Fruit fly (Drosophila melanogaster) whole organism, embryonic: ENCODE results near the gene Syx16.

ENCODE experiments used
- Asciz ChIP-seq: fragments of 200-800 bp; sonication (Bioruptor generic); optimal IDR thresholded peaks from 2 replicates; lab custom pipeline; 2017; ENCODE audit warnings: missing biosample characterization, mild to moderate bottlenecking, missing genetic modification characterization, missing genetic modification reagents
- Bdp1 ChIP-seq: fragments of 200-800 bp; sonication (Bioruptor generic); optimal IDR thresholded peaks from 3 replicates; lab custom pipeline; 2016; ENCODE audit warnings: missing biosample characterization, missing genetic modification characterization
- CG10431 ChIP-seq: fragments of 200-800 bp; sonication (Bioruptor generic); optimal IDR thresholded peaks from 3 replicates; lab custom pipeline; 2018; ENCODE audit warnings: missing biosample characterization, mild to moderate bottlenecking, missing genetic modification characterization
- CG10565 ChIP-seq: fragments of 200-800 bp; sonication (Bioruptor generic); optimal IDR thresholded peaks from 3 replicates; lab custom pipeline; 2016; ENCODE audit warnings: missing biosample characterization, mild to moderate bottlenecking, missing genetic modification characterization
- CG11398 ChIP-seq: fragments of 200-800 bp; sonication (Bioruptor generic); optimal IDR thresholded peaks from 2 replicates; lab custom pipeline; 2016; ENCODE audit warnings: missing biosample characterization, missing genetic modification characterization
- CG11456 ChIP-seq: fragments of 200-800 bp; sonication (Bioruptor generic); IDR thresholded peaks from 3 replicates; pipeline ENCODE4 v1.3.6; 2022; ENCODE audit warnings: missing biosample characterization, missing genetic modification characterization
- CG12391 ChIP-seq: fragments of 200-800 bp; sonication (Bioruptor generic); optimal IDR thresholded peaks from 3 replicates; lab custom pipeline; 2018; ENCODE audit warnings: missing biosample characterization, mild to moderate bottlenecking, missing genetic modification characterization, moderate library complexity
- CG12769 ChIP-seq: fragments of 200-800 bp; sonication (Bioruptor generic); optimal IDR thresholded peaks from 2 replicates; lab custom pipeline; 2019; ENCODE audit warnings: missing biosample characterization, mild to moderate bottlenecking, missing genetic modification characterization, moderate library complexity
- CG13624 ChIP-seq: fragments of 200-800 bp; sonication (Bioruptor generic); optimal IDR thresholded peaks from 2 replicates; lab custom pipeline; 2016; ENCODE audit warnings: missing biosample characterization, missing genetic modification characterization
- CG13894 ChIP-seq: fragments of 200-800 bp; sonication (Bioruptor generic); optimal IDR thresholded peaks from 3 replicates; lab custom pipeline; 2018; ENCODE audit warnings: missing biosample characterization, mild to moderate bottlenecking, missing genetic modification characterization, moderate library complexity
- CG1602 ChIP-seq: fragments of 200-800 bp; sonication (Bioruptor generic); optimal IDR thresholded peaks from 3 replicates; lab custom pipeline; 2016; ENCODE audit warnings: missing biosample characterization, missing genetic modification characterization
- CG16779 ChIP-seq: fragments of 200-800 bp; sonication (Bioruptor generic); IDR thresholded peaks from 2 replicates; pipeline ENCODE4 v1.3.6; 2022; ENCODE audit warnings: missing biosample characterization, missing genetic modification characterization
- CG16863 ChIP-seq: fragments of 200-800 bp; sonication (Bioruptor generic); optimal IDR thresholded peaks from 3 replicates; lab custom pipeline; 2016; ENCODE audit warnings: missing biosample characterization, missing genetic modification characterization
- CG1792 ChIP-seq: fragments of 200-800 bp; sonication (Bioruptor generic); optimal IDR thresholded peaks from 2 replicates; lab custom pipeline; 2016; ENCODE audit warnings: missing biosample characterization, missing genetic modification characterization
- CG2120 ChIP-seq: fragments of 200-800 bp; sonication (Bioruptor generic); optimal IDR thresholded peaks from 3 replicates; lab custom pipeline; 2016; ENCODE audit warnings: missing biosample characterization, missing genetic modification characterization
- CG33213 ChIP-seq: fragments of 200-800 bp; sonication (Bioruptor generic); optimal IDR thresholded peaks from 3 replicates; lab custom pipeline; 2016; ENCODE audit warnings: missing biosample characterization, missing genetic modification characterization
- CG42726 ChIP-seq: fragments of 200-800 bp; sonication (Bioruptor generic); IDR thresholded peaks from 2 replicates; pipeline ENCODE4 v1.3.6; 2022; ENCODE audit warnings: missing biosample characterization, missing genetic modification characterization; ENCODE audit not compliant: partially characterized antibody
- CG6689 ChIP-seq: fragments of 200-800 bp; sonication (Bioruptor generic); IDR thresholded peaks from 2 replicates; pipeline ENCODE4 v1.3.6; 2022; ENCODE audit warnings: missing biosample characterization, missing genetic modification characterization
- CG7839 ChIP-seq: fragments of 200-800 bp; sonication (Bioruptor generic); optimal IDR thresholded peaks from 3 replicates; lab custom pipeline; 2018; ENCODE audit warnings: missing biosample characterization, mild to moderate bottlenecking, missing genetic modification characterization, moderate library complexity
- CG8281 ChIP-seq: fragments of 200-800 bp; sonication (Bioruptor generic); optimal IDR thresholded peaks from 2 replicates; lab custom pipeline; 2018; ENCODE audit warnings: missing biosample characterization, mild to moderate bottlenecking, missing genetic modification characterization, moderate library complexity
- CG8290 ChIP-seq, 3 experiments: fragments of 200-800 bp; sonication (Bioruptor generic); optimal IDR thresholded peaks; 2 replicates each; lab custom pipeline; 2016 to 2019; ENCODE audit warnings: missing biosample characterization in 3 of 3, missing genetic modification characterization in 3 of 3, mild to moderate bottlenecking in 2 of 3, moderate library complexity in 1 of 3
- CG8388 ChIP-seq: fragments of 200-800 bp; sonication (Bioruptor generic); optimal IDR thresholded peaks from 2 replicates; lab custom pipeline; 2019; ENCODE audit warnings: missing biosample characterization, mild to moderate bottlenecking, missing genetic modification characterization, moderate library complexity
- CG9876 ChIP-seq: fragments of 200-800 bp; sonication (Bioruptor generic); optimal IDR thresholded peaks from 2 replicates; lab custom pipeline; 2016; ENCODE audit warnings: missing biosample characterization, missing genetic modification characterization
- Med ChIP-seq: fragments of 200-800 bp; sonication (Bioruptor generic); peaks from one replicate; lab custom pipeline; 2016; ENCODE audit warnings: missing biosample characterization, missing genetic modification characterization, mild to moderate bottlenecking, inconsistent platforms, moderate library complexity
- NC2α ChIP-seq: fragments of 200-800 bp; sonication (Bioruptor generic); optimal IDR thresholded peaks from 2 replicates; lab custom pipeline; 2016; ENCODE audit warnings: missing biosample characterization, missing genetic modification characterization
- Spps ChIP-seq: fragments of 200-800 bp; sonication (Bioruptor generic); optimal IDR thresholded peaks from 2 replicates; lab custom pipeline; 2018; ENCODE audit warnings: missing biosample characterization, mild to moderate bottlenecking, missing genetic modification characterization
- Sry-β ChIP-seq: fragments of 200-800 bp; sonication (Bioruptor generic); optimal IDR thresholded peaks from 2 replicates; lab custom pipeline; 2018; ENCODE audit warnings: missing biosample characterization, mild to moderate bottlenecking, missing genetic modification characterization, moderate library complexity
- TFAM ChIP-seq: fragments of 200-800 bp; sonication (Bioruptor generic); optimal IDR thresholded peaks from 2 replicates; lab custom pipeline; 2017; ENCODE audit warnings: missing biosample characterization, missing genetic modification characterization, inconsistent platforms
- Usf ChIP-seq: fragments of 200-800 bp; sonication (Bioruptor generic); optimal IDR thresholded peaks from 2 replicates; lab custom pipeline; 2017; ENCODE audit warnings: missing genotype, missing biosample characterization, missing genetic modification characterization
- az2 ChIP-seq: fragments of 200-800 bp; sonication (Bioruptor generic); optimal IDR thresholded peaks from 3 replicates; lab custom pipeline; 2016; ENCODE audit warnings: missing biosample characterization, missing genetic modification characterization
- caup ChIP-seq: fragments of 200-800 bp; sonication (Bioruptor generic); optimal IDR thresholded peaks from 3 replicates; lab custom pipeline; 2017; ENCODE audit warnings: missing biosample characterization, mild to moderate bottlenecking, missing genetic modification characterization, moderate library complexity; ENCODE audit not compliant: severe bottlenecking
- eve ChIP-seq, 2 experiments: fragments of >200 bp; optimal IDR thresholded peaks; 2 replicates each; lab custom pipeline; 2017; ENCODE audit warnings: missing biosample characterization in 2 of 2, missing genetic modification characterization in 2 of 2
- fru ChIP-seq: fragments of >200 bp; optimal IDR thresholded peaks from 2 replicates; lab custom pipeline; 2017
- grn ChIP-seq: fragments of 200-800 bp; sonication (Bioruptor generic); optimal IDR thresholded peaks from 3 replicates; lab custom pipeline; 2017; ENCODE audit warnings: missing biosample characterization, missing genetic modification characterization
- gsb-n ChIP-seq: fragments of 200-800 bp; sonication (Bioruptor generic); optimal IDR thresholded peaks from 3 replicates; lab custom pipeline; 2018; ENCODE audit warnings: missing biosample characterization, mild to moderate bottlenecking, missing genetic modification characterization
- her ChIP-seq: fragments of 200-800 bp; sonication (Bioruptor generic); optimal IDR thresholded peaks from 2 replicates; lab custom pipeline; 2016; ENCODE audit warnings: missing biosample characterization, missing genetic modification characterization
- ind ChIP-seq: fragments of 200-800 bp; sonication (Bioruptor generic); optimal IDR thresholded peaks from 3 replicates; lab custom pipeline; 2016; ENCODE audit warnings: missing biosample characterization, missing genetic modification characterization
- kay ChIP-seq: fragments of 200-800 bp; sonication (Bioruptor generic); optimal IDR thresholded peaks from 2 replicates; lab custom pipeline; 2016; ENCODE audit warnings: missing biosample characterization, missing genetic modification characterization
- lov ChIP-seq, 2 experiments: fragments of 200-800 bp in 1 of 2; fragments of >200 bp in 1 of 2; sonication (Bioruptor generic) in 1 of 2; IDR thresholded peaks in 1 of 2; optimal IDR thresholded peaks in 1 of 2; 2 replicates in 1 of 2; 3 replicates in 1 of 2; pipeline versions ENCODE4 v1.3.6 to Lab custom; 2017 to 2022; ENCODE audit warnings: missing biosample characterization in 1 of 2, missing genetic modification characterization in 1 of 2
- mld ChIP-seq: fragments of 200-800 bp; sonication (Bioruptor generic); IDR thresholded peaks from 3 replicates; pipeline ENCODE4 v1.3.6; 2022; ENCODE audit warnings: missing biosample characterization, missing genetic modification characterization; ENCODE audit not compliant: partially characterized antibody
- pnt ChIP-seq: fragments of 200-800 bp; sonication (Bioruptor generic); optimal IDR thresholded peaks from 3 replicates; lab custom pipeline; 2016; ENCODE audit warnings: missing biosample characterization, missing genetic modification characterization
- repo ChIP-seq: fragments of 200-800 bp; sonication (Bioruptor generic); optimal IDR thresholded peaks from 2 replicates; lab custom pipeline; 2016; ENCODE audit warnings: missing biosample characterization, missing genetic modification characterization
- ro ChIP-seq: fragments of 200-800 bp; sonication (Bioruptor generic); IDR thresholded peaks from 2 replicates; pipeline ENCODE4 v1.3.6; 2022; ENCODE audit warnings: missing biosample characterization, missing genetic modification characterization
- sc ChIP-seq, 3 experiments: fragments of >200 bp in 2 of 3; fragments of 200-800 bp in 1 of 3; sonication (Bioruptor generic) in 1 of 3; optimal IDR thresholded peaks; 2 replicates in 2 of 3; 3 replicates in 1 of 3; lab custom pipeline; 2017; ENCODE audit warnings: mild to moderate bottlenecking in 1 of 3, missing biosample characterization in 1 of 3, missing genetic modification characterization in 1 of 3, missing genetic modification reagents in 1 of 3
- sens-2 ChIP-seq: fragments of 200-800 bp; sonication (Bioruptor generic); IDR thresholded peaks from 2 replicates; pipeline ENCODE4 v1.3.6; 2022; ENCODE audit warnings: missing biosample characterization, missing genetic modification characterization
- slou ChIP-seq: fragments of 200-800 bp; sonication (Bioruptor generic); optimal IDR thresholded peaks from 3 replicates; lab custom pipeline; 2016; ENCODE audit warnings: missing biosample characterization, missing genetic modification characterization
- sqz ChIP-seq: fragments of 200-800 bp; sonication (Bioruptor generic); optimal IDR thresholded peaks from 3 replicates; lab custom pipeline; 2018; ENCODE audit warnings: missing biosample characterization, mild to moderate bottlenecking, missing genetic modification characterization
- stc ChIP-seq: fragments of 200-800 bp; sonication (Bioruptor generic); IDR thresholded peaks from 2 replicates; pipeline ENCODE4 v1.3.6; 2022; ENCODE audit warnings: missing biosample characterization, missing genetic modification characterization
- yki ChIP-seq: fragments of >200 bp; optimal IDR thresholded peaks from 3 replicates; lab custom pipeline; 2018

Gene Syx16

DNA sequence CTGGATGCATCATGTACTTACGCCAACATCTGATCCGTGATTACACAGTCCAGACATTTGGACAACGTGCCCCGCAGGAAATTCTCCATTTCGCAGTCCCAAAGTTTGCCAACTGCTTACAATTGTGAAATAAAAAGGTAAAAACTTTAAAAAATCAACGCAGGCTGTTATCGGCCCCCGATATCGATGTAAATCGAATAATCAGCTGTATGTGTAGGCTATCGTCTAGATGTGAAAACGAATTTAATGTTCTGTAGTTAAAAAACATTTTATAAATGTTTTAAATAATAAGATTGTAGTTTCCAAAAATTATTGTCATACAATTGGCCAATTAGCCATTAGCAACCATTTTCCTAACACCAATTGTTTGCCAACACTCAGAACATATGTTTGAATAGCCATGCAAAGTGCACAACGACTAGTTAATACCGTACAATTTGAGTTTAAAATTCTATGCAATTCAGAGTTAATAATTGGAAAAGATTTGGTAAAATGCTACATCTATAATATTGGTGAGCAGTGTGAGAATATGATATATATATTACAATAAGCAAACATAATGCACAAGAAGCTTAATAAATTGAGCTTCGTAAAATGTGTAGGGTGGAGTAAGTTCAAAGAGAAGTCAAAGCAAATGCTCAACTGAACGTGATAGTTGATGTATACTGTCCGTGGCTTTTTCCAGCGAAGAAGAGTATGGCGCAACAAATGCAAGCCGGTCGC lies 36.1 kb upstream of the Syx16 start, which contains the start of the genes CG11710 and mal (continued):
- no peak for TF ChIP-seq CG12769 (tag; lab: Kevin White, UChicago)
- TF ChIP-seq Spps (tag; lab: Kevin White, UChicago): peak; percentile 52
- peak; percentile 91 for TF ChIP-seq ind
- TF ChIP-seq CG11456: peak; percentile 64; the same call in 2 of the 3 replicates
- no peak for TF ChIP-seq lov (optimal IDR thresholded peaks at IDR 0.05; lab: Kevin White, UChicago)
- no peak for TF ChIP-seq lov (GFP tag; IDR thresholded peaks at IDR 0.05; lab: Robert Waterston, UW)
- TF ChIP-seq CG1792: peak; percentile 49
- TF ChIP-seq repo (GFP tag; lab: Kevin White, UChicago): peak; percentile 72
- peak; percentile 71; the same call in 1 of the 2 replicates for TF ChIP-seq sens-2 (GFP tag; lab: Robert Waterston, UW)
- no peak for TF ChIP-seq eve (GFP tag; optimal IDR thresholded peaks at IDR 0.05; lab: Kevin White, UChicago)
- TF ChIP-seq stc: peak; percentile 58
- peak; percentile 85 for TF ChIP-seq CG2120 (GFP tag; lab: Kevin White, UChicago)
- TF ChIP-seq ro (GFP tag; lab: Robert Waterston, UW): no peak
- TF ChIP-seq Med (GFP tag; lab: Kevin White, UChicago): peak; percentile 96
- TF ChIP-seq CG10431 (GFP tag; lab: Kevin White, UChicago): no peak
- no peak for TF ChIP-seq gsb-n
- peak; percentile 41 for TF ChIP-seq Usf
- TF ChIP-seq Asciz (GFP tag; lab: Kevin White, UChicago): no peak
- TF ChIP-seq CG33213: peak; percentile 62
- TF ChIP-seq CG8388 (GFP tag; lab: Kevin White, UChicago): peak; percentile 52
- peak; percentile 83 for TF ChIP-seq CG13894 (tag; lab: Kevin White, UChicago)
- TF ChIP-seq CG42726 (GFP tag; lab: Robert Waterston, UW): no peak
- TF ChIP-seq CG16779 (GFP tag; lab: Robert Waterston, UW): no peak
- peak; percentile 43 for TF ChIP-seq pnt (GFP tag; lab: Kevin White, UChicago)
- peak; percentile 52 for TF ChIP-seq CG1602 (GFP tag; lab: Kevin White, UChicago)
- peak; percentile 3 for TF ChIP-seq CG8290 (GFP tag; optimal IDR thresholded peaks at IDR 0.05; lab: Kevin White, UChicago)
- no peak for TF ChIP-seq CG8290 (tag; optimal IDR thresholded peaks at IDR 0.05; lab: Kevin White, UChicago)
- TF ChIP-seq mld (GFP tag; lab: Robert Waterston, UW): no peak
- TF ChIP-seq kay (GFP tag; lab: Kevin White, UChicago): peak; percentile 54
- peak; percentile 38 for TF ChIP-seq CG11398 (GFP tag; lab: Kevin White, UChicago)
- no peak for TF ChIP-seq Bdp1 (GFP tag; lab: Kevin White, UChicago)
- TF ChIP-seq slou: peak; percentile 69
- TF ChIP-seq CG13624 (GFP tag; lab: Kevin White, UChicago): peak; percentile 88
- TF ChIP-seq grn (GFP tag; lab: Kevin White, UChicago): no peak
- no peak for TF ChIP-seq CG10565
- TF ChIP-seq sc (optimal IDR thresholded peaks at IDR 0.05; lab: Kevin White, UChicago): no peak
- TF ChIP-seq sc (GFP tag; optimal IDR thresholded peaks at IDR 0.05; lab: Kevin White, UChicago): no peak
- TF ChIP-seq her (GFP tag; lab: Kevin White, UChicago): peak; percentile 33
- no peak for TF ChIP-seq sqz
- TF ChIP-seq NC2α (GFP tag; lab: Kevin White, UChicago): no peak
- TF ChIP-seq CG7839 (tag; lab: Kevin White, UChicago): peak; percentile 90
- peak; percentile 79 for TF ChIP-seq CG6689
- no peak for TF ChIP-seq TFAM
- no peak for TF ChIP-seq CG9876 (GFP tag; lab: Kevin White, UChicago)
- TF ChIP-seq CG12391: peak; percentile 70
- TF ChIP-seq caup (GFP tag; lab: Kevin White, UChicago): no peak
- no peak for TF ChIP-seq yki (lab: Kevin White, UChicago)
- peak; percentile 25 for TF ChIP-seq Sry-β (GFP tag; lab: Kevin White, UChicago)
- peak; percentile 50 for TF ChIP-seq CG16863 (GFP tag; lab: Kevin White, UChicago)
- no peak for TF ChIP-seq CG8281 (tag; lab: Kevin White, UChicago)
- no peak for TF ChIP-seq fru (lab: Kevin White, UChicago)
- TF ChIP-seq az2: peak; percentile 68
